Worm (Caenorhabditis elegans) whole organism, young adult: ENCODE data around the gene myrf-1.

Source experiments
- B0019.2 ChIP-seq: fragments of 200-800 bp; sonication (Bioruptor generic); conservative IDR thresholded peaks from 2 replicates; pipeline ENCODE4 v1.3.6; 2022; ENCODE audit warnings: missing genetic modification reagents, missing genetic modification characterization, missing compliant biosample characterization
- B0261.1 ChIP-seq: sonication (generic microtip); optimal IDR thresholded peaks from 2 replicates; lab custom pipeline; 2016; ENCODE audit warnings: mild to moderate bottlenecking, missing genetic modification characterization, moderate library complexity, missing compliant biosample characterization
- C06A6.2 ChIP-seq: fragments of 200-800 bp; sonication (Bioruptor generic); conservative IDR thresholded peaks from 2 replicates; pipeline ENCODE4 v1.3.6; 2022; ENCODE audit warnings: missing genetic modification characterization, missing compliant biosample characterization
- F10E7.11 ChIP-seq: sonication (generic microtip); optimal IDR thresholded peaks from 2 replicates; lab custom pipeline; 2017; ENCODE audit warnings: mild to moderate bottlenecking, missing genetic modification characterization, moderate library complexity, missing compliant biosample characterization
- F52B5.7 ChIP-seq: sonication (generic microtip); optimal IDR thresholded peaks from 2 replicates; lab custom pipeline; 2016; ENCODE audit warnings: mild to moderate bottlenecking, missing genetic modification characterization, missing compliant biosample characterization
- F55B11.4 ChIP-seq: sonication (generic microtip); optimal IDR thresholded peaks from 2 replicates; lab custom pipeline; 2016; ENCODE audit warnings: missing compliant biosample characterization, missing genetic modification characterization, borderline replicate concordance; ENCODE audit not compliant: insufficient read depth
- Y95B8A.8 ChIP-seq: fragments of 200-800 bp; sonication (Bioruptor generic); IDR thresholded peaks from 2 replicates; pipeline ENCODE4 v1.3.6; 2022; ENCODE audit warnings: missing genetic modification reagents, missing genetic modification characterization, missing compliant biosample characterization
- ZK185.1 ChIP-seq: sonication (generic microtip); optimal IDR thresholded peaks from 2 replicates; lab custom pipeline; 2016; ENCODE audit warnings: mild to moderate bottlenecking, missing genetic modification characterization, missing compliant biosample characterization; ENCODE audit not compliant: poor library complexity, severe bottlenecking
- ama-1 ChIP-seq, 3 experiments: fragments of 150-350 bp in 1 of 3; sonication (generic microtip) in 2 of 3; optimal IDR thresholded peaks; 2 replicates each; lab custom pipeline; 2014 to 2018; ENCODE audit warnings: missing biosample characterization in 2 of 3, missing genetic modification characterization in 2 of 3, missing genetic modification reagents in 2 of 3
- aptf-2 ChIP-seq: fragments of 200-800 bp; sonication (Bioruptor generic); conservative IDR thresholded peaks from 2 replicates; pipeline ENCODE4 v1.3.6; 2022; ENCODE audit warnings: missing genetic modification reagents, missing genetic modification characterization, missing compliant biosample characterization
- attf-5 ChIP-seq: fragments of 200-800 bp; sonication (Bioruptor generic); optimal IDR thresholded peaks from 2 replicates; lab custom pipeline; 2018; ENCODE audit warnings: mild to moderate bottlenecking, missing genetic modification characterization, missing compliant biosample characterization
- attf-6 ChIP-seq: fragments of 200-800 bp; sonication (Bioruptor generic); IDR thresholded peaks from 2 replicates; pipeline ENCODE4 v1.3.6; 2022; ENCODE audit warnings: missing genetic modification reagents, missing genetic modification characterization, missing compliant biosample characterization
- ccch-3 ChIP-seq: fragments of 200-800 bp; sonication (Bioruptor generic); optimal IDR thresholded peaks from 2 replicates; lab custom pipeline; 2018; ENCODE audit warnings: mild to moderate bottlenecking, missing genetic modification characterization, missing compliant biosample characterization
- ceh-27 ChIP-seq: fragments of 200-800 bp; sonication (Bioruptor generic); optimal IDR thresholded peaks from 2 replicates; lab custom pipeline; 2018; ENCODE audit warnings: mild to moderate bottlenecking, missing genetic modification characterization, moderate library complexity, missing compliant biosample characterization
- ceh-40 ChIP-seq: fragments of 200-800 bp; sonication (Bioruptor generic); IDR thresholded peaks from 2 replicates; pipeline ENCODE4 v1.3.6; 2022; ENCODE audit warnings: missing genetic modification characterization, missing compliant biosample characterization
- ceh-79 ChIP-seq: sonication (generic microtip); optimal IDR thresholded peaks from 2 replicates; lab custom pipeline; 2017; ENCODE audit warnings: mild to moderate bottlenecking, missing genetic modification characterization, missing compliant biosample characterization
- ceh-91 ChIP-seq: fragments of 200-800 bp; sonication (Bioruptor generic); IDR thresholded peaks from 2 replicates; pipeline ENCODE4 v1.3.6; 2022; ENCODE audit warnings: missing genetic modification reagents, missing genetic modification characterization, missing compliant biosample characterization
- die-1 ChIP-seq: sonication (generic microtip); optimal IDR thresholded peaks from 2 replicates; lab custom pipeline; 2016; ENCODE audit warnings: missing genotype, mild to moderate bottlenecking, missing genetic modification characterization, missing compliant biosample characterization
- dpff-1 ChIP-seq: sonication (generic microtip); optimal IDR thresholded peaks from 2 replicates; lab custom pipeline; 2017; ENCODE audit warnings: mild to moderate bottlenecking, missing genetic modification characterization, missing compliant biosample characterization
- egl-44 ChIP-seq: fragments of 200-800 bp; sonication (Bioruptor generic); IDR thresholded peaks from 2 replicates; pipeline ENCODE4 v1.3.6; 2022; ENCODE audit warnings: missing genetic modification reagents, missing genetic modification characterization, missing compliant biosample characterization
- egrh-3 ChIP-seq: fragments of 200-800 bp; sonication (Bioruptor generic); IDR thresholded peaks from 2 replicates; pipeline ENCODE4 v1.3.6; 2022; ENCODE audit warnings: missing genetic modification reagents, missing genetic modification characterization, missing compliant biosample characterization
- hlh-12 ChIP-seq: sonication (generic microtip); optimal IDR thresholded peaks from 2 replicates; lab custom pipeline; 2016; ENCODE audit warnings: missing genetic modification characterization, missing compliant biosample characterization
- hrde-1 ChIP-seq: sonication (generic microtip); optimal IDR thresholded peaks from 2 replicates; lab custom pipeline; 2016; ENCODE audit warnings: missing genetic modification characterization, mild to moderate bottlenecking, missing compliant biosample characterization, moderate library complexity, missing genotype, missing genetic modification reagents, borderline replicate concordance
- hsf-1 ChIP-seq: fragments of 200-800 bp; sonication (Bioruptor generic); IDR thresholded peaks from 2 replicates; pipeline ENCODE4 v1.3.6; 2022; ENCODE audit warnings: missing genetic modification reagents, missing genetic modification characterization, missing compliant biosample characterization
- let-607 ChIP-seq, 2 experiments: fragments of 200-800 bp in 1 of 2; sonication (Bioruptor generic) in 1 of 2; sonication (generic microtip) in 1 of 2; optimal IDR thresholded peaks; 2 replicates each; lab custom pipeline; 2016 to 2018; ENCODE audit warnings: mild to moderate bottlenecking in 2 of 2, missing compliant biosample characterization in 2 of 2, missing genetic modification characterization in 2 of 2, moderate library complexity in 2 of 2, missing genotype in 1 of 2
- lin-26 ChIP-seq: fragments of 200-800 bp; sonication (Bioruptor generic); IDR thresholded peaks from 2 replicates; pipeline ENCODE4 v1.3.6; 2022; ENCODE audit warnings: missing genetic modification reagents, missing genetic modification characterization, missing compliant biosample characterization
- lin-35 ChIP-seq, 3 experiments: fragments of 150-350 bp in 2 of 3; sonication (generic microtip) in 1 of 3; optimal IDR thresholded peaks; 2 replicates each; lab custom pipeline; 2014 to 2018; ENCODE audit warnings: missing biosample characterization in 3 of 3, missing genetic modification characterization in 3 of 3, missing genetic modification reagents in 3 of 3
- lin-40 ChIP-seq: sonication (generic microtip); optimal IDR thresholded peaks from 2 replicates; lab custom pipeline; 2016; ENCODE audit warnings: missing genetic modification characterization, mild to moderate bottlenecking, missing compliant biosample characterization, missing genotype, missing genetic modification reagents
- lin-54 ChIP-seq: fragments of 200-800 bp; sonication (Bioruptor generic); optimal IDR thresholded peaks from 2 replicates; lab custom pipeline; 2018; ENCODE audit warnings: mild to moderate bottlenecking, missing genetic modification characterization, missing compliant biosample characterization
- madf-10 ChIP-seq: sonication (generic microtip); optimal IDR thresholded peaks from 2 replicates; lab custom pipeline; 2016; ENCODE audit warnings: mild to moderate bottlenecking, missing genetic modification characterization, missing compliant biosample characterization
- mcd-1 ChIP-seq: fragments of 200-800 bp; sonication (Bioruptor generic); IDR thresholded peaks from 2 replicates; pipeline ENCODE4 v1.3.6; 2022; ENCODE audit warnings: missing genetic modification reagents, missing genetic modification characterization, missing compliant biosample characterization
- mel-28 ChIP-seq: sonication (generic microtip); optimal IDR thresholded peaks from 2 replicates; lab custom pipeline; 2016; ENCODE audit warnings: borderline replicate concordance, mild to moderate bottlenecking, missing genetic modification characterization, missing compliant biosample characterization
- nfyb-1 ChIP-seq: fragments of 200-800 bp; sonication (Bioruptor generic); IDR thresholded peaks from 2 replicates; pipeline ENCODE4 v1.3.6; 2022; ENCODE audit warnings: missing genetic modification reagents, missing genetic modification characterization, missing compliant biosample characterization
- nhr-90 ChIP-seq: sonication (generic microtip); optimal IDR thresholded peaks from 2 replicates; lab custom pipeline; 2016; ENCODE audit warnings: missing genotype, mild to moderate bottlenecking, missing genetic modification characterization, missing compliant biosample characterization
- pha-4 ChIP-seq: fragments of 150-350 bp; sonication (generic microtip); optimal IDR thresholded peaks from 2 replicates; lab custom pipeline; 2014; ENCODE audit warnings: missing biosample characterization, missing genetic modification reagents, missing genetic modification characterization
- sdz-38 ChIP-seq: sonication (generic microtip); optimal IDR thresholded peaks from 2 replicates; lab custom pipeline; 2016; ENCODE audit warnings: missing genotype, missing genetic modification characterization, missing compliant biosample characterization
- snpc-1.3 ChIP-seq: sonication (generic microtip); optimal IDR thresholded peaks from 2 replicates; lab custom pipeline; 2017; ENCODE audit warnings: missing genetic modification characterization, mild to moderate bottlenecking, missing compliant biosample characterization, antibody characterized with exemption, moderate library complexity, missing genotype, missing genetic modification reagents; ENCODE audit not compliant: insufficient read depth
- tbp1 ChIP-seq: fragments of 200-800 bp; sonication (Bioruptor generic); optimal IDR thresholded peaks from 2 replicates; lab custom pipeline; 2018; ENCODE audit warnings: mild to moderate bottlenecking, missing genetic modification characterization, missing compliant biosample characterization
- tlf-1 ChIP-seq: fragments of 200-800 bp; sonication (Bioruptor generic); optimal IDR thresholded peaks from 2 replicates; lab custom pipeline; 2018; ENCODE audit warnings: mild to moderate bottlenecking, missing genetic modification characterization, missing compliant biosample characterization
- xnd-1 ChIP-seq: sonication (generic microtip); optimal IDR thresholded peaks from 2 replicates; lab custom pipeline; 2016; ENCODE audit warnings: missing genotype, missing genetic modification reagents, missing genetic modification characterization, missing compliant biosample characterization
- zfh-2 ChIP-seq: fragments of 200-800 bp; sonication (Bioruptor generic); conservative IDR thresholded peaks from 2 replicates; pipeline ENCODE4 v1.3.6; 2022; ENCODE audit warnings: missing genetic modification reagents, missing genetic modification characterization, missing compliant biosample characterization
- ztf-18 ChIP-seq: sonication (generic microtip); optimal IDR thresholded peaks from 2 replicates; lab custom pipeline; 2016; ENCODE audit warnings: missing genotype, mild to moderate bottlenecking, missing genetic modification characterization, missing compliant biosample characterization
- ztf-28 ChIP-seq: fragments of 200-800 bp; sonication (Bioruptor generic); IDR thresholded peaks from 2 replicates; pipeline ENCODE4 v1.3.6; 2022; ENCODE audit warnings: missing genetic modification reagents, missing genetic modification characterization, missing compliant biosample characterization
- ztf-3 ChIP-seq: fragments of 200-800 bp; sonication (Bioruptor generic); optimal IDR thresholded peaks from 2 replicates; lab custom pipeline; 2018; ENCODE audit warnings: mild to moderate bottlenecking, missing genetic modification characterization, missing compliant biosample characterization
- ztf-6 ChIP-seq: fragments of 200-800 bp; sonication (Bioruptor generic); IDR thresholded peaks from 2 replicates; pipeline ENCODE4 v1.3.6; 2022; ENCODE audit warnings: missing genetic modification reagents, missing genetic modification characterization, missing compliant biosample characterization

myrf-1 gene

DNA sequence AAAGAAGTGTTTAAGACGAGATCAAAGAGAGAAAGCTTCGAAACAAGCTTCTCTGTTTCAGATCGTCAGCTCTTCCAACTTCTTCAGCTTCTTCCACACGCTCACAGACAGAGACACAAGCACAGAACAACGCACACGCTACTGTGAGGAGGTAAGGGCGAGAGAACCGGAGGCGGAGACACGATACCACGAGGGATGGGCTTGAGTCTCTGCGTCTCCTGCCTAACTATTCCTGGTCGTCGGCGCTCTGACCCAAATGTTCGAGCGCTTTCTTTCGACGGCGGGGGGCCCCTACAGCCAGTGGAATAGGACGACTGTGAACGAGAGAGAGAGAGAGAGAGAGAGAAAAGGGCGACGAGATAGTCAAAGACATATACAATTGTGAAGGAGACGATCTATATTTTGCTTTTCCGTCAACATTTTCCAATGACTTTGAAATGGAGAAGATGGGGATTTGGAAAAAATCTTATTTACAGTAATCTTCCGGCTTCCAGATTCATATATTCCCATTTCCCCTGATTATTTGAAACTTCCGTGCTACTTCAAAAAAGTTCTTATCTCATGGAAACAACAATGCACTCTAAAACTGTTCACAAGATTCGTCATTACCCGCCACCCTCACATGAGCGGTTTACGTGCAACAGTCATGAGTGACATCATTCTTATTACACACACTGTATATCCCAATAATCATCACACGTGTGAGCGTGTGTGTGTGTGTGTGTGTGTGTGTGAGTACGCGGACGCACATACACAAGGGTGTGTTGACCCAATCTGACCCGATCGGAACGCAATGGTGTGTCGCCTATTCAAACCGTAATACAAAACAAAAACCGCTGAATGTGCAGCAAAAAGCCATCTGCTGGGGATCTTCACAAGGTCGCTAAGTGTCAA, 46.7 kb upstream of the myrf-1 start (continued):
- TF ChIP-seq die-1 (tag; lab: Kevin White, UChicago) (no peak), ceh-27 (GFP tag; lab: Kevin White, UChicago) (peak; percentile 83), dpff-1 (tag; lab: Kevin White, UChicago) (no peak), ztf-28 (GFP tag; lab: Robert Waterston, UW) (0 out of 2 replicates have a peak, but pooled peaks have one; percentile 17), mel-28 (tag; lab: Kevin White, UChicago) (no peak), egl-44 (GFP tag; lab: Robert Waterston, UW) (no peak), egrh-3 (GFP tag; lab: Robert Waterston, UW) (peak; percentile 82), madf-10 (tag; lab: Kevin White, UChicago) (peak; percentile 67), C06A6.2 (GFP tag; lab: Robert Waterston, UW) (peak; percentile 54; the same call in 1 of the 2 replicates), ama-1 (optimal IDR thresholded peaks at IDR 0.05; lab: Kevin White, UChicago) (peak; percentile 91), ama-1 (GFP tag; optimal IDR thresholded peaks at IDR 0.05; lab: Kevin White, UChicago) (no peak), ceh-40 (GFP tag; lab: Robert Waterston, UW) (no peak), B0019.2 (GFP tag; lab: Robert Waterston, UW) (no peak), xnd-1 (tag; lab: Kevin White, UChicago) (no peak), ztf-3 (GFP tag; lab: Kevin White, UChicago) (peak; percentile 32), ZK185.1 (tag; lab: Kevin White, UChicago) (peak; percentile 77), zfh-2 (GFP tag; lab: Robert Waterston, UW) (peak; percentile 98), hlh-12 (tag; lab: Kevin White, UChicago) (no peak), attf-5 (peak; percentile 63), pha-4 (tag; lab: Kevin White, UChicago) (no peak), F52B5.7 (peak; percentile 51), snpc-1.3 (no peak), tlf-1 (GFP tag; lab: Kevin White, UChicago) (peak; percentile 45), ccch-3 (GFP tag; lab: Kevin White, UChicago) (no peak), F55B11.4 (tag; lab: Kevin White, UChicago) (no peak), lin-54 (GFP tag; lab: Kevin White, UChicago) (peak; percentile 65), B0261.1 (tag; lab: Kevin White, UChicago) (no peak), F10E7.11 (tag; lab: Kevin White, UChicago) (no peak), mcd-1 (GFP tag; lab: Robert Waterston, UW) (peak; percentile 72), ztf-18 (tag; lab: Kevin White, UChicago) (no peak), attf-6 (GFP tag; lab: Robert Waterston, UW) (peak; percentile 56; the same call in 1 of the 2 replicates), lin-35 (GFP tag; optimal IDR thresholded peaks at IDR 0.05; lab: Kevin White, UChicago) (peak in 1 of 3 experiments; percentile 68), lin-26 (peak; percentile 74), aptf-2 (GFP tag; lab: Robert Waterston, UW) (no peak), ceh-91 (GFP tag; lab: Robert Waterston, UW) (no peak), let-607 (tag; optimal IDR thresholded peaks at IDR 0.05; lab: Kevin White, UChicago) (peak in 1 of 2 experiments; percentile 36), nhr-90 (peak; percentile 9), hsf-1 (GFP tag; lab: Robert Waterston, UW) (peak; percentile 92), lin-40 (tag; lab: Kevin White, UChicago) (peak; percentile 72), ztf-6 (peak; percentile 69; the same call in 1 of the 2 replicates), hrde-1 (no peak), sdz-38 (no peak), nfyb-1 (peak; percentile 55; the same call in 1 of the 2 replicates), ceh-79 (no peak), Y95B8A.8 (GFP tag; lab: Robert Waterston, UW) (no peak; the same call in 1 of the 2 replicates), tbp1 (GFP tag; lab: Kevin White, UChicago) (peak; percentile 30)
